Worm (Caenorhabditis elegans) whole organism, L3 larva: Measurements from ENCODE around the gene oac-52.

Experiments
- R02D3.7 ChIP-seq: fragments of 150-350 bp; optimal IDR thresholded peaks from 2 replicates; lab custom pipeline; 2014; ENCODE audit warnings: missing biosample characterization, missing genetic modification characterization
- ZK546.5 ChIP-seq: sonication (generic microtip); optimal IDR thresholded peaks from 2 replicates; lab custom pipeline; 2017; ENCODE audit warnings: missing biosample characterization, missing genetic modification characterization
- aly-2 ChIP-seq: fragments of 150-350 bp; optimal IDR thresholded peaks from 2 replicates; lab custom pipeline; 2014; ENCODE audit warnings: missing biosample characterization, missing genetic modification characterization
- ceh-16 ChIP-seq: sonication (generic microtip); optimal IDR thresholded peaks from 2 replicates; lab custom pipeline; 2017; ENCODE audit warnings: missing biosample characterization, missing genetic modification characterization
- ceh-28 ChIP-seq: fragments of 150-350 bp; optimal IDR thresholded peaks from 2 replicates; lab custom pipeline; 2014; ENCODE audit warnings: missing biosample characterization, missing genetic modification reagents, missing genetic modification characterization
- egl-27 ChIP-seq: sonication (generic microtip); optimal IDR thresholded peaks from 4 replicates; lab custom pipeline; 2017; ENCODE audit warnings: missing biosample characterization, missing genetic modification reagents, missing genetic modification characterization
- egl-5 ChIP-seq: fragments of 150-350 bp; optimal IDR thresholded peaks from 2 replicates; lab custom pipeline; 2017; ENCODE audit warnings: missing biosample characterization, missing genetic modification reagents, missing genetic modification characterization, inconsistent platforms
- elt-2 ChIP-seq: sonication (generic microtip); optimal IDR thresholded peaks from 2 replicates; lab custom pipeline; 2016; ENCODE audit warnings: missing genetic modification reagents, mild to moderate bottlenecking, missing genetic modification characterization, missing compliant biosample characterization
- elt-3 ChIP-seq, 3 experiments: fragments of 150-350 bp in 1 of 3; sonication (generic microtip) in 2 of 3; optimal IDR thresholded peaks; 2 replicates in 2 of 3; 4 replicates in 1 of 3; lab custom pipeline; 2014 to 2017; ENCODE audit warnings: missing biosample characterization in 3 of 3, missing genetic modification characterization in 3 of 3
- eor-1 ChIP-seq, 2 experiments: fragments of 150-350 bp; optimal IDR thresholded peaks; 2 replicates each; lab custom pipeline; 2014 to 2018; ENCODE audit warnings: missing biosample characterization in 2 of 2, missing genetic modification characterization in 2 of 2
- fkh-10 ChIP-seq: sonication (generic microtip); optimal IDR thresholded peaks from 2 replicates; lab custom pipeline; 2017; ENCODE audit warnings: missing biosample characterization, missing genetic modification reagents, missing genetic modification characterization
- fkh-2 ChIP-seq: fragments of 150-350 bp; optimal IDR thresholded peaks from 2 replicates; lab custom pipeline; 2014; ENCODE audit warnings: missing biosample characterization, missing genetic modification reagents, missing genetic modification characterization
- jun-1 ChIP-seq: fragments of 150-350 bp; optimal IDR thresholded peaks from 2 replicates; lab custom pipeline; 2014; ENCODE audit warnings: missing biosample characterization, missing genetic modification reagents, missing genetic modification characterization
- lin-39 ChIP-seq: fragments of 150-350 bp; optimal IDR thresholded peaks from 2 replicates; lab custom pipeline; 2018; ENCODE audit warnings: missing biosample characterization, missing genetic modification reagents, missing genetic modification characterization
- lsy-12 ChIP-seq: sonication (generic microtip); optimal IDR thresholded peaks from 2 replicates; lab custom pipeline; 2016; ENCODE audit warnings: mild to moderate bottlenecking, missing genetic modification characterization, missing compliant biosample characterization
- nfya-1 ChIP-seq: sonication (generic microtip); optimal IDR thresholded peaks from 2 replicates; lab custom pipeline; 2017; ENCODE audit warnings: missing genetic modification characterization, mild to moderate bottlenecking, missing compliant biosample characterization, antibody characterized with exemption, moderate library complexity; ENCODE audit not compliant: insufficient read depth
- nhr-12 ChIP-seq: fragments of 150-350 bp; optimal IDR thresholded peaks from 2 replicates; lab custom pipeline; 2014; ENCODE audit warnings: missing biosample characterization, missing genetic modification characterization
- nhr-23 ChIP-seq: fragments of 150-350 bp; optimal IDR thresholded peaks from 2 replicates; lab custom pipeline; 2014; ENCODE audit warnings: missing biosample characterization, missing genetic modification reagents, missing genetic modification characterization
- nhr-237 ChIP-seq: fragments of 150-350 bp; optimal IDR thresholded peaks from 2 replicates; lab custom pipeline; 2014; ENCODE audit warnings: missing biosample characterization, missing genetic modification characterization
- nhr-25 ChIP-seq: sonication (generic microtip); optimal IDR thresholded peaks from 2 replicates; lab custom pipeline; 2017; ENCODE audit warnings: missing biosample characterization, missing genetic modification characterization
- nhr-28 ChIP-seq: fragments of 150-350 bp; optimal IDR thresholded peaks from 2 replicates; lab custom pipeline; 2014; ENCODE audit warnings: missing biosample characterization, missing genetic modification characterization
- nhr-43 ChIP-seq: sonication (generic microtip); optimal IDR thresholded peaks from 2 replicates; lab custom pipeline; 2016; ENCODE audit warnings: mild to moderate bottlenecking, missing genetic modification characterization, missing compliant biosample characterization; ENCODE audit not compliant: poor library complexity, severe bottlenecking
- nhr-67 ChIP-seq: fragments of 150-350 bp; optimal IDR thresholded peaks from 2 replicates; lab custom pipeline; 2014; ENCODE audit warnings: missing biosample characterization, missing genetic modification characterization
- pqm-1 ChIP-seq: fragments of 150-350 bp; optimal IDR thresholded peaks from 2 replicates; lab custom pipeline; 2017; ENCODE audit warnings: missing biosample characterization, missing genetic modification characterization, inconsistent platforms
- sea-2 ChIP-seq: fragments of 150-350 bp; sonication (generic microtip); optimal IDR thresholded peaks from 4 replicates; lab custom pipeline; 2014; ENCODE audit warnings: missing biosample characterization, missing genetic modification reagents, missing genetic modification characterization
- skn-1 ChIP-seq: fragments of 150-350 bp; optimal IDR thresholded peaks from 2 replicates; lab custom pipeline; 2014; ENCODE audit warnings: missing biosample characterization, missing genetic modification characterization
- unc-39 ChIP-seq: sonication (generic microtip); optimal IDR thresholded peaks from 4 replicates; lab custom pipeline; 2017; ENCODE audit warnings: missing biosample characterization, missing genetic modification characterization
- unc-62 ChIP-seq: fragments of 150-350 bp; sonication (generic microtip); optimal IDR thresholded peaks from 4 replicates; lab custom pipeline; 2014; ENCODE audit warnings: missing biosample characterization, missing genetic modification reagents, missing genetic modification characterization
- zag-1 ChIP-seq: fragments of 150-350 bp; optimal IDR thresholded peaks from 2 replicates; lab custom pipeline; 2014; ENCODE audit warnings: missing biosample characterization, missing genetic modification characterization
- ztf-11 ChIP-seq: fragments of 150-350 bp; optimal IDR thresholded peaks from 2 replicates; lab custom pipeline; 2014; ENCODE audit warnings: missing biosample characterization, missing genetic modification characterization
- ztf-4 ChIP-seq: fragments of 150-350 bp; optimal IDR thresholded peaks from 2 replicates; lab custom pipeline; 2014; ENCODE audit warnings: missing biosample characterization, missing genetic modification characterization

Gene oac-52

DNA sequence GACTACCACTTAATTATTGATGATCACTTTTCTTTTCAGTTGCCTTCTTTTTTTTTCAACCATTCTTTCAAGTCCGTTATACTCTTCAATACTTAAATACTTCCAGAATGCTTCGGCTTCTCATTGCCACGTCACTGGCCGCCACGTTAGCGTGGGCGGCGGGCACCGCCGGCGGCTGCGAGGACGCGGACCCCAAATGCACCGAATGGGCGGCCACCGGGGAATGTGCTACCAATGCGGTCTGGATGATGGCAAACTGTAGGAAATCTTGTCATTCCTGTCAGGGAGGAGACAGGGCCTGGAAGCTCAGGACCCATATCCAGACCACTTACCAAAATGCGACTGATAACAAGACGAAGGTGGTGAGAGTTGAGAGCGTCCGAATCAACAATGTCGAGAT is 45.2 kb downstream of the oac-52 start, which contains the start of gene lgc-22:
Gene lgc-22 (plus strand): TSS at position 105 of the 400 bp plus-strand sequence.
- no peak for TF ChIP-seq skn-1 (tag; lab: Kevin White, UChicago)
- no peak for TF ChIP-seq ztf-4
- TF ChIP-seq nhr-23 (tag; lab: Kevin White, UChicago): no peak
- no peak for TF ChIP-seq ztf-11 (tag; lab: Kevin White, UChicago)
- TF ChIP-seq eor-1 (tag; optimal IDR thresholded peaks at IDR 0.05; lab: Kevin White, UChicago): no peak
- no peak for TF ChIP-seq ceh-28 (tag; lab: Kevin White, UChicago)
- no peak for TF ChIP-seq nhr-12 (tag; lab: Kevin White, UChicago)

DNA sequence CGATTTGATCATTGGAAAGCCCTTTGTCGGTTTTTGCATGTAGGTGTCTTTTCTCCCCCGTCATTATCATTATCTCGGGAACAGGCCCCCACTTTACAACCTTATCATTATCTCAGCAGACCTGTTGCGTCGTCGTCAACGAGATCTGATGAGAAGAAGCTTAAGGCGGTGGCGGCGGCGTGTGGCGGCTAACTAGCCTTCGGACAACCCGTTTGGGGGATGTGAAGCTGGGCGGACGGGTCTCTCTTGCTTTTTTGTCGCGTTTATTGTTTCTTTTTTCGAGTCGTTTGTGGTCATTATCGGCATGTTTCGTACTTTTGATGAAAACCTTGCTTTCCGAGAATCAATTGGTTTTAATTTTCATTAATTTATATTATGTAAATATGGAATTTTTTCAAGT is 46.4 kb downstream of the oac-52 start:
- TF ChIP-seq nhr-237: no peak
- TF ChIP-seq nhr-25 (tag; lab: Kevin White, UChicago): peak; percentile 54
- no peak for TF ChIP-seq lsy-12 (tag; lab: Kevin White, UChicago)
- TF ChIP-seq nhr-43 (tag; lab: Kevin White, UChicago): peak; percentile 57
- TF ChIP-seq nhr-23 (tag; lab: Kevin White, UChicago): peak; percentile 19

DNA sequence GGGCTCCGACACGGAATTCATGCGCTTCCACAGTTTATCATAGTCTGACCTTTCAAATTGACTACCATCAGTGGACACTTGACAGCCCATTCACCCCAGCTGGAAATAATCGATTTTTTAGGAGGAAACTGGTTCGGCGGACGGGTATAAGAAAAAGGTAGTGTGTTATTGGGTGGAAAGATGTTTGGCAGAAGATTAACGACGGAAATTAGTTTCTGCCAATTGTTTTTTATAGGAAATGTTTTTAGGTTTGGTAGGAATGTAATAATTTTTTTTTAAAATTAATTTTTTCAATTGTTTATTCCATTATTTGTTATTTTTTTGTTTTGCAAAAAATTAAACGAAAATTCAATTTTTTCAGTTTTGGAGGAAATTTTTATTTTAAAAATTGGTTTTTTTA is 47.4 kb downstream of the oac-52 start, which contains the start of gene F15E6.9:
Gene F15E6.9 (minus strand): TSS at position 101 of the 400 bp plus-strand sequence.
- TF ChIP-seq nhr-28 (no peak), nhr-23 (tag; lab: Kevin White, UChicago) (no peak), ZK546.5 (tag; lab: Kevin White, UChicago) (no peak), nfya-1 (tag; lab: Kevin White, UChicago) (no peak)
- TF ChIP-seq, all 47 proteins: peak for 0

DNA sequence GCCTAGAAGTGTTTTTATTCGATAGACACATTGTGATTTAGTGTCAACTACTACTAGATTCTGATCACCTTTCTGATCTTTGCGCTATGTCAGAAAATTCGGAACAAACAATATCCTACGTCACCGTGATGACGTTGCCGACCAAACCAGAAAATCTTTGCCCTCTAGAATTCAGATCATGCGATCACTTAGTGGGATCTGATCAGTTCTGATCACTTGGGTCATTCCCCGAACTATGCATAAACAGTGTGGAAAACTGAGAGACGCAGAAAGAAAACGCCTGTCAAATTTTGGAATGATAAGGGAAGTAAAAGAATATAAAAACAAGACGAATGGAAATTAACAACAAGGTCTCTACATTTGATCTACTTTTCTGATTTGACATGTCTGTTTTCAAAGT is 51.9 kb downstream of the oac-52 start, which contains the start of gene F15E6.3:
Gene F15E6.3 (plus strand): TSS at position 344 of the 400 bp plus-strand sequence.
- TF ChIP-seq nhr-23 (tag; lab: Kevin White, UChicago) (peak; percentile 89), skn-1 (tag; lab: Kevin White, UChicago) (no peak), ceh-28 (tag; lab: Kevin White, UChicago) (peak; percentile 32), nhr-67 (tag; lab: Kevin White, UChicago) (no peak), ZK546.5 (tag; lab: Kevin White, UChicago) (no peak), nhr-12 (tag; lab: Kevin White, UChicago) (no peak), pqm-1 (tag; lab: Kevin White, UChicago) (no peak), nhr-43 (tag; lab: Kevin White, UChicago) (peak; percentile 76), zag-1 (no peak), nhr-25 (tag; lab: Kevin White, UChicago) (peak; percentile 60), elt-3 (tag; optimal IDR thresholded peaks at IDR 0.05; lab: Kevin White, UChicago) (peak in 1 of 3 experiments; percentile 36), egl-5 (tag; lab: Kevin White, UChicago) (no peak)

DNA sequence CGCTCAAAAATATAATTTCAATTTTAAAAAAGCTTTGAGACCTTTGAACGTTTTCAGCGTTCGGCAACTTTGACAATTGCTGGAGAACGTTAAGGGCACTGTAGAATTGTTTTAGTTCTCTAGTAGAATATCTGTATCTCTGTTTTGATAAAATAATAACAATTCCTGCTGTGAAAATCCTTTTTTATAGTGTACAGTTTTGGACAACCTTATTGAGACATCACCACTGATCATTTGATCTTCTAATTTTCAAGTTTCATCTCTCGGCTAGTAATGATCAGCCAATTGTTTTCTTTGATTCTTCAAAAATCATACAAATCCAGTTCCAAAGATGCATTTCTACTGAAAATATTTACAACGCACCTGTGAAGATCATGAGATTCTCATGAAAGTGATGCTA is 53.8 kb downstream of the oac-52 start, which contains the start of gene F15E6.10:
Gene F15E6.10 (plus strand): TSS at position 301 of the 400 bp plus-strand sequence.
- no peak for TF ChIP-seq fkh-10 (GFP tag; lab: Kevin White, UChicago)
- TF ChIP-seq jun-1 (tag; lab: Kevin White, UChicago): no peak
- no peak for TF ChIP-seq nhr-67 (tag; lab: Kevin White, UChicago)
- TF ChIP-seq sea-2: no peak
- no peak for TF ChIP-seq ztf-4
- TF ChIP-seq elt-3 (tag; optimal IDR thresholded peaks at IDR 0.05; lab: Kevin White, UChicago): no peak
- TF ChIP-seq egl-27 (tag; lab: Kevin White, UChicago): no peak
- no peak for TF ChIP-seq fkh-2 (tag; lab: Kevin White, UChicago)
- TF ChIP-seq lin-39 (tag; lab: Kevin White, UChicago): no peak
- TF ChIP-seq ceh-16: no peak
- no peak for TF ChIP-seq elt-2 (tag; lab: Kevin White, UChicago)
- TF ChIP-seq R02D3.7 (tag; lab: Kevin White, UChicago): no peak
- TF ChIP-seq unc-39: no peak
- TF ChIP-seq unc-62: no peak
- no peak for TF ChIP-seq aly-2 (tag; lab: Kevin White, UChicago)
